Worm (Caenorhabditis elegans): ENCODE measurements around the gene T10C6.15.

- TF ChIP-seq nhr-11 (tag; optimal IDR thresholded peaks at IDR 0.05) (no peak), snpc-4 (tag; optimal IDR thresholded peaks at IDR 0.05) (no peak), nhr-21 (tag; optimal IDR thresholded peaks at IDR 0.05) (no peak), nhr-6 (tag; optimal IDR thresholded peaks at IDR 0.05) (no peak), nhr-12 (tag; optimal IDR thresholded peaks at IDR 0.05) (no peak), lin-11 (tag; optimal IDR thresholded peaks at IDR 0.05) (no peak), ceh-16 (tag; optimal IDR thresholded peaks at IDR 0.05) (no peak)
Measured at ce11 chrV:16058872-16059271, 13.1 kb upstream of the T10C6.15 start, which contains the start of gene F14H3.6.

Measured in whole organism, L2 larva.